Fruit fly (Drosophila melanogaster): ENCODE results near the gene COX7A.

Gene COX7A

DNA sequence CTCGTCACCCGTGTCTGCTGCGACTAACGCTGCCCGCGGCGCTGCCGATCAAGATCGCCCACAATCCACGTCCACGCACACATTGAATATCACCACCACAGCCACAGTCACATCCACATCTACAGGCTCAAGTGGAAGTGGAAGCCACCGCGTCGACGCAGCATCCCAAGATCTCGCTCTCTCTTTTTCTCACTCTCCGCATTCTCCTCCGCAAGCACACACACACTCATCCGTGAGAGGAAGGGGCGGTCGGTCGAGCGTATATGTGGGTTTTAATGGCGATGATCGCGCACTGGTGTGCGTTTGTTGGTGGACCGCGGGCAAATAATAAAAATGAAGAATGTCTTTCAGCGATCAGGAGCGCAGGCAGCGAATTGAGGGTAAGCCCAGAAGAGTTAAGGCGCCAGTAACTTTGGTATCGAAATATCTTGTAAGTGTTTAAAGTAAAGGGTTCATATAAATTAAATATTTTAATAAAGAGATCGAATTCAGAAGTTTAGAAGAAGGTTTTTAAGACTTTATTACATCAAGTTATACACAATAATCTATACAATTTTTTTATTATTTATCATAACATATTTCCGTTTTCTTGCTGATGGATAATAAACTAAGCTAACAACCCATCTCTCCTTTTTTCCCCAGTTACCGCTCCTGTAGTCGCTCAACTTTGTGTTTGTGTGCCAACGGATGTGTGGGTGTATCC lies 6.9 kb downstream of the COX7A start, which contains the start of gene Poxm (continued):
- TF ChIP-seq prd (optimal IDR thresholded peaks at IDR 0.05) (no peak), prd (GFP tag; IDR thresholded peaks at IDR 0.05) (peak; percentile 96), CG9215 (GFP tag; IDR thresholded peaks at IDR 0.05) (peak; percentile 89), tio (GFP tag; optimal IDR thresholded peaks at IDR 0.05) (peak; percentile 88), disco-r (GFP tag; optimal IDR thresholded peaks at IDR 0.05) (peak; percentile 3), Meics (GFP tag; optimal IDR thresholded peaks at IDR 0.05) (peak; percentile 87), Ets97D (GFP tag; optimal IDR thresholded peaks at IDR 0.05) (peak; percentile 33), CG2199 (GFP tag; IDR thresholded peaks at IDR 0.05) (0 out of 3 replicates have a peak, but pooled peaks have one; percentile 10), ftz-f1 (GFP tag; optimal IDR thresholded peaks at IDR 0.05) (no peak), Mrtf (GFP tag; IDR thresholded peaks at IDR 0.05) (peak; percentile 85; the same call in 2 of the 3 replicates), CG10959 (GFP tag; IDR thresholded peaks at IDR 0.05) (peak; percentile 87), zen (tag; optimal IDR thresholded peaks at IDR 0.05) (peak; percentile 91), chinmo (GFP tag; IDR thresholded peaks at IDR 0.05; ENCODE audit: partially characterized antibody) (no peak), vnd (GFP tag; IDR thresholded peaks at IDR 0.05; ENCODE audit: partially characterized antibody) (no peak), dati (GFP tag; IDR thresholded peaks at IDR 0.05) (0 out of 2 replicates have a peak, but pooled peaks have one; percentile 28), CG7963 (GFP tag; IDR thresholded peaks at IDR 0.05; ENCODE audit: partially characterized antibody) (no peak), z (GFP tag; IDR thresholded peaks at IDR 0.05) (peak; percentile 7; the same call in 1 of the 3 replicates), hkb (optimal IDR thresholded peaks at IDR 0.05) (no peak), hkb (GFP tag; IDR thresholded peaks at IDR 0.05) (peak; percentile 83), CG10209 (GFP tag; optimal IDR thresholded peaks at IDR 0.05) (peak; percentile 91), Eip74EF (GFP tag; optimal IDR thresholded peaks at IDR 0.05) (peak in 1 of 2 experiments; percentile 89), Hand (GFP tag; optimal IDR thresholded peaks at IDR 0.05) (no peak), peb (GFP tag; IDR thresholded peaks at IDR 0.05) (peak; percentile 73), CG12744 (GFP tag; optimal IDR thresholded peaks at IDR 0.05) (no peak), CG9932 (GFP tag; IDR thresholded peaks at IDR 0.05) (peak; percentile 71), Hr78 (GFP tag; optimal IDR thresholded peaks at IDR 0.05) (peak in 1 of 2 experiments; percentile 83), sug (tag; optimal IDR thresholded peaks at IDR 0.05) (peak; percentile 87), sd (tag; optimal IDR thresholded peaks at IDR 0.05) (peak; percentile 82), CG10431 (GFP tag; optimal IDR thresholded peaks at IDR 0.05) (peak; percentile 73), CG7786 (GFP tag; optimal IDR thresholded peaks at IDR 0.05) (peak; percentile 26), slp2 (GFP tag; optimal IDR thresholded peaks at IDR 0.05) (peak; percentile 64), Myb (GFP tag; optimal IDR thresholded peaks at IDR 0.05) (peak; percentile 19), slbo (GFP tag; IDR thresholded peaks at IDR 0.05) (peak; percentile 87), CG34224 (GFP tag; IDR thresholded peaks at IDR 0.05; ENCODE audit: partially characterized antibody) (0 out of 3 replicates have a peak, but pooled peaks have one; percentile 27), h (optimal IDR thresholded peaks at IDR 0.05) (no peak), Hr51 (GFP tag; optimal IDR thresholded peaks at IDR 0.05) (peak; percentile 51 to 91), shn (GFP tag; optimal IDR thresholded peaks at IDR 0.05) (peak; percentile 8), gcm2 (GFP tag; optimal IDR thresholded peaks at IDR 0.05) (peak; percentile 61), MESR4 (GFP tag; optimal IDR thresholded peaks at IDR 0.05) (no peak), tgo (GFP tag; IDR thresholded peaks at IDR 0.05) (peak; percentile 91), CG11247 (GFP tag; IDR thresholded peaks at IDR 0.05) (peak; percentile 63), cg (GFP tag; optimal IDR thresholded peaks at IDR 0.05) (peak; percentile 99), Drgx (GFP tag; IDR thresholded peaks at IDR 0.05) (peak; percentile 92), CG2889 (GFP tag; IDR thresholded peaks at IDR 0.05) (0 out of 3 replicates have a peak, but pooled peaks have one; percentile 51), vvl (GFP tag; IDR thresholded peaks at IDR 0.05) (peak; percentile 89), CG18764 (GFP tag; optimal IDR thresholded peaks at IDR 0.05) (peak; percentile 73), CG7745 (tag; optimal IDR thresholded peaks at IDR 0.05) (no peak), ci (GFP tag; IDR thresholded peaks at IDR 0.05) (0 out of 3 replicates have a peak, but pooled peaks have one; percentile 28), dysf (GFP tag; IDR thresholded peaks at IDR 0.05) (peak; percentile 94)
